Fruit fly (Drosophila melanogaster): ENCODE data around the gene Sry-beta.
A peak's percentile ranks its signal among the peaks of the same experiment; 100 is the strongest.

Sry-beta gene

DNA sequence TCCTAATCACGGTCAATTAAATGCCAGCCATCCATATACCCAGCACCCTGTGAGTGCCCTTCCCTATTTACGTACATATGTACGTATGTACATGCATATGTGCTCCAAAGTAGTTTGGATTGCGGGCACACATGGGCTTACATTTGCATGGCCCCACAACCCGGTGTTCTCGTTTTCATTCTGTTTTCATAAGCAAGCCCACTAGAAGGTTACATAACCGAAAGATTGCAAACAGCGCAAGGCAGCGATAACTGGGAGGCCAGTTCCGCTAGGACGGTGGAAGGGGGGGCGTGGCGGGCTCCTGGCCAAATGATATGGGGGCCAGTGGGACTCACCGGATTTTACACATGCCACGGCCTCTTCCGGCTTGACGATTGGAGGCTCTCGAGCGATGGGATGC lies 25.0 kb upstream of the Sry-beta start:
- no peak for TF ChIP-seq ovo (GFP tag; optimal IDR thresholded peaks at IDR 0.05)
- TF ChIP-seq cic (GFP tag; optimal IDR thresholded peaks at IDR 0.05): peak; percentile 49
- no peak for TF ChIP-seq cnc (optimal IDR thresholded peaks at IDR 0.05)
- no peak for TF ChIP-seq CG12768 (GFP tag; optimal IDR thresholded peaks at IDR 0.05)

DNA sequence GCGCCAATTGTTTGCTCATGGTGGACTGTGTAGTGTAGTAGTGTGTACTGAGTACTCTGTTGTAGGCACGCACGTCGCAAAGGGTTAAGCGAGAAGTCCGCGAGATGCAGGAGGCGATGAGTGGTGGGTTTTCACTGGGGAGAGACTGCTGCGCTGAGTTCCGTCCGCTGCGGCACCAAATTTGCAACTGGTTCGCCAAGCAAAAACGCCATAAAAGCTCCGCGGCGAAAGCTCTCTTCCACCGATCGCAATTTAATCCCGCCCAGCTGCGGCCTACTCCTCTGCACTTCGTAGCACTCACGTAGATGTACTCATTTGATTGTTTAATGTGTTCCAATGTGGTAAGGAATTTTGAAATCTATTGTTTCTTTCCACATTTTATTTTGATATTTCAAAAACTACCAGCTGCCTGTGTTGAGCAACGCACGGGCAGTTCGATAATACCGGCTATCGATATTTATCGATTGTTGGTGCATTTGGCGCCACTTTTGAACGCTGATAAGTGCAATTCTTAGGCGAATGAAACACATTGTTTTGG lies 24.5 kb upstream of the Sry-beta start, which contains the start of gene CG7920:
CG7920 (minus strand) TSS at position 308 of the 538 bp plus-strand sequence.
- TF ChIP-seq CG7045 (GFP tag; optimal IDR thresholded peaks at IDR 0.05): peak; percentile 37
- TF ChIP-seq tj (GFP tag; optimal IDR thresholded peaks at IDR 0.05): no peak
- TF ChIP-seq Clk (GFP tag; optimal IDR thresholded peaks at IDR 0.05): no peak
- TF ChIP-seq Mnt (GFP tag; optimal IDR thresholded peaks at IDR 0.05): peak; percentile 37
- peak; percentile 45 for TF ChIP-seq CG33017 (tag; optimal IDR thresholded peaks at IDR 0.05)
- peak; percentile 83 for TF ChIP-seq bab1 (GFP tag; optimal IDR thresholded peaks at IDR 0.05)
- TF ChIP-seq CG14711 (tag; optimal IDR thresholded peaks at IDR 0.05): peak; percentile 60
- peak; percentile 41 for TF ChIP-seq CG12768 (GFP tag; optimal IDR thresholded peaks at IDR 0.05)
- no peak for TF ChIP-seq kay (GFP tag; ENCODE audit: borderline replicate concordance)
- peak; percentile 72 for TF ChIP-seq Crg-1 (GFP tag; optimal IDR thresholded peaks at IDR 0.05)
- TF ChIP-seq CG1620 (GFP tag; optimal IDR thresholded peaks at IDR 0.05): peak; percentile 59
- no peak for TF ChIP-seq ovo (GFP tag; optimal IDR thresholded peaks at IDR 0.05)
- peak; percentile 7 for TF ChIP-seq toe (GFP tag; optimal IDR thresholded peaks at IDR 0.05)
- peak; percentile 68 for TF ChIP-seq Hr96 (GFP tag; optimal IDR thresholded peaks at IDR 0.05)
- peak; percentile 54 for TF ChIP-seq CG11617 (GFP tag; optimal IDR thresholded peaks at IDR 0.05)
- peak; percentile 67 for TF ChIP-seq pad (GFP tag; optimal IDR thresholded peaks at IDR 0.05)
- TF ChIP-seq cnc (optimal IDR thresholded peaks at IDR 0.05): peak in 1 of 2 experiments; percentile 62
- peak; percentile 31 for TF ChIP-seq cic (GFP tag; optimal IDR thresholded peaks at IDR 0.05)
- TF ChIP-seq CG7101 (tag; optimal IDR thresholded peaks at IDR 0.05): peak; percentile 69
- TF ChIP-seq CG5204 (GFP tag; optimal IDR thresholded peaks at IDR 0.05): no peak

DNA sequence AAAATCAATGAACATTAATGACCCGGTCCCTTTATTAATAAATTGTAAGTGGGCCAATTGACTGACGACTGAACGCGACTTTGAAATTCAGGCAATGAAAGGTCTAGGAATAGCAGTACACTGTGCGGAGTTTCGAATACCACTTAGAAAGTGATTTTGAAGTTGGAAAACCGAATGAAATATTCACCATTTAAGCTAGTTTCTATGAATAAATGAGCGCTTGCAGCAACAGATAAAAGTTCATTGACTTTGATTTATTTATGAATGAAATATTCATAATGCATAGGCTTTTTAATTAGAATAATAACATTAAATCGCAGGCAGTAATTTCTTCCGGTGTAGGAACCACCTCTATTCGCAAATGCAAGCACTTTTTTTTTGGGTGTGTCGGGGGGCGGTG lies 18.5 kb upstream of the Sry-beta start:
- TF ChIP-seq bab1 (GFP tag; optimal IDR thresholded peaks at IDR 0.05) (peak; percentile 19), CG7101 (tag; optimal IDR thresholded peaks at IDR 0.05) (no peak), tj (GFP tag; optimal IDR thresholded peaks at IDR 0.05) (peak; percentile 89), CG14711 (tag; optimal IDR thresholded peaks at IDR 0.05) (no peak)

DNA sequence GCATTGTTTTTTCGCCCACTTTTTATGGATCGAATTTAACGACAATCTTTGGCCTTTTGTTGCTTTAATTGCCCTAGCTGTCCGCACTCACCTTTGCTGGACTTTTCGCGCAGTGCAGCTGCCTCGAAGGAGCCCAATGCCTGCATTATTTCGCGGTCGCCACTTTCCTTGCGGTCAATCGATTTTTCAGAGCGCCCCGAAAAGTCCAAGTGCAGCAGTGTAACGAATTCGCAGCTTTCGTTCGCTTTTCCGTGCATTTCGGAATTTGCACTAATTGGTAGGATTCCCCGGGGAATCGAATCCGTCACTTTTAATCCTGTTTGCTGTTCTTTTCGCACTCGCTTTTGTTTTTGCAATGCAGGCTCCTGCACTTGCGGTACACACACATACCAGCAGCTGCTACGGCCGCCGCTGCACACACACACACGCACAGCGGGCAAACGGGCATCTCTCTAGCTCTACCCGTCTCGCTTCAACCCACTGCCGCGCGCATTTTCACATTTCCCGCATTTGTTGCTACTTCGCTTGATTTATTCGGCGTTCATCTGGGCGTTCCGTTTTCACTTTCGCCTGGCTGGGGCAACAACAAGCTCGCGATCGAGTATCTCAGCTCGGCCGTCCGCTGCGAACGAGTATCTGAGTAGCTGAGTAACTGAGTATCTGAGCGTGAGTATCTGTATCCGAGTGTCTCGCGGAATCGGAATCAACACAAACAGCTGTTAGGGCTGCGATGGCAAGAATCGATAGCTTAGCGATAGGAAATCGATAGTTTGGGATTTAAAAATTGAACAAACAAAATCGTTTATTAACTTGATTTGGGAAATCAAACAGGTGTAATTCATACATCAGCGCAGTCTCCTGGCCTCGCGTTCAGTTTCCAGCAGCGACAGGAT lies 17.7 kb upstream of the Sry-beta start, which contains the start of gene Mgat2:
Mgat2 (minus strand) TSS at position 663 of the 893 bp plus-strand sequence.
- TF ChIP-seq Hr96 (GFP tag; optimal IDR thresholded peaks at IDR 0.05) (peak; percentile 72), CG14711 (tag; optimal IDR thresholded peaks at IDR 0.05) (no peak), CG5204 (GFP tag; optimal IDR thresholded peaks at IDR 0.05) (no peak), cnc (optimal IDR thresholded peaks at IDR 0.05) (no peak), bab1 (GFP tag; optimal IDR thresholded peaks at IDR 0.05) (peak; percentile 41), pad (GFP tag; optimal IDR thresholded peaks at IDR 0.05) (no peak), tj (GFP tag; optimal IDR thresholded peaks at IDR 0.05) (peak; percentile 28), CG33017 (tag; optimal IDR thresholded peaks at IDR 0.05) (peak; percentile 65), CG12768 (GFP tag; optimal IDR thresholded peaks at IDR 0.05) (peak; percentile 67), CG7045 (GFP tag; optimal IDR thresholded peaks at IDR 0.05) (peak; percentile 50), CG11617 (GFP tag; optimal IDR thresholded peaks at IDR 0.05) (peak; percentile 53), ovo (GFP tag; optimal IDR thresholded peaks at IDR 0.05) (no peak), CG1620 (GFP tag; optimal IDR thresholded peaks at IDR 0.05) (no peak), cic (GFP tag; optimal IDR thresholded peaks at IDR 0.05) (peak; percentile 85), kay (GFP tag; ENCODE audit: borderline replicate concordance) (no peak), CG7101 (tag; optimal IDR thresholded peaks at IDR 0.05) (peak; percentile 42), Clk (GFP tag; optimal IDR thresholded peaks at IDR 0.05) (no peak), Mnt (GFP tag; optimal IDR thresholded peaks at IDR 0.05) (peak; percentile 75), Crg-1 (GFP tag; optimal IDR thresholded peaks at IDR 0.05) (no peak), toe (GFP tag; optimal IDR thresholded peaks at IDR 0.05) (no peak)

DNA sequence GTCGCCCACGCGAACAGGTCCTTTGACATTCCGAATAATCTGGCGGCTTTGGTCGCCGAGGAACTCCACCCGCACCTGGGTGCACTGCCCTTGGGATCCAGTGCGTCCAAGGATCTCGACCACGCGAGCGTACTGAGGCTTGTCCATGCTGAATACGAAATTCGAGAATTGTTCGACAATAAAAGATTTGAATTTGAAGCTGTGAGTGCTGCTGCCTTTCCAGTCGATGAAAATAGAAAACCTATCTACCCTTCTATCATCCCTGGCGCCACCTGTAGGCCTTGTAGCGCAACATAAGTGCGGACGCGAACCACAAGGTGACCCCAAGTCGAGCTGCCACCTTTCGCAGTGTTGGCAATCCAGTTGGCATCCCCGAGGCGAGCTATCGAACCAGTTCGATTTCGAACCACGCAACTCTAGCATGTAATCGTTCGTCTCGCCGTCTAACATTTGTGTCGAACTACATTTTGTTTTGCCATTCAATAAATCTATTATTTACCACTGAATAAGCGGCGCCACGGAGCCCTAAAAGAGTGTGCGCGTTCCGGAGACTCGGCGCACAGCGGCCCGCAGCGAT lies 17.0 kb upstream of the Sry-beta start, which contains the start of the genes RpS28a and Axn:
RpS28a (minus strand) TSS at position 197 of the 577 bp plus-strand sequence.
Axn (plus strand) TSS at position 391 of the 577 bp plus-strand sequence.
- no peak for TF ChIP-seq Hr96 (GFP tag; optimal IDR thresholded peaks at IDR 0.05)
- peak; percentile 5 for TF ChIP-seq Mnt (GFP tag; optimal IDR thresholded peaks at IDR 0.05)
- peak; percentile 57 for TF ChIP-seq CG14711 (tag; optimal IDR thresholded peaks at IDR 0.05)
- no peak for TF ChIP-seq pad (GFP tag; optimal IDR thresholded peaks at IDR 0.05)
- TF ChIP-seq CG5204 (GFP tag; optimal IDR thresholded peaks at IDR 0.05): no peak
- TF ChIP-seq CG12768 (GFP tag; optimal IDR thresholded peaks at IDR 0.05): no peak

DNA sequence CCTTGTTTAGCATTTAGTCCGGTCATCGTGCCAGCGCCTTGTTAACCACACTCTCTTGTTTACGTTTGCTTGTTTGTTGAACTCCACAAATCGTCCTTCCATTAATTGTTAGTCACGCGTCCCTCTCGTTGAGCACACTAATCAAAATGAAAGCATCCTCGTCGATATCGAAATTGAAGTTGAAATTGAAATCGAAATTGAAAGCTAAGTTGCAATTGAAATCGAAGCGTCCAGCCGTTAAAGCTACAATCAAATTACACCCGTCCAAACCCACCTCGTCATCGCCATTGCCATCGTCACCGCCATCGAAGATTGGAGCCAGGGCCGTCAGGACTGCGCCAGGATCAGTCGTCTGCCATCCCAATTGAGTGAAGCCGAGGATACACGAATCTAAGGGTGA lies 16.1 kb upstream of the Sry-beta start:
- TF ChIP-seq pad (GFP tag; optimal IDR thresholded peaks at IDR 0.05): no peak
- TF ChIP-seq Hr96 (GFP tag; optimal IDR thresholded peaks at IDR 0.05): no peak
- no peak for TF ChIP-seq toe (GFP tag; optimal IDR thresholded peaks at IDR 0.05)
- no peak for TF ChIP-seq cnc (optimal IDR thresholded peaks at IDR 0.05)
- TF ChIP-seq Crg-1 (GFP tag; optimal IDR thresholded peaks at IDR 0.05): no peak
- TF ChIP-seq CG11617 (GFP tag; optimal IDR thresholded peaks at IDR 0.05): no peak
- TF ChIP-seq Clk (GFP tag; optimal IDR thresholded peaks at IDR 0.05): no peak
- TF ChIP-seq CG7045 (GFP tag; optimal IDR thresholded peaks at IDR 0.05): no peak
